Worm (Caenorhabditis elegans): ENCODE results near the gene R07E5.17.
A peak's percentile ranks its signal among the peaks of the same experiment; 100 is the strongest.

R07E5.17 gene

DNA sequence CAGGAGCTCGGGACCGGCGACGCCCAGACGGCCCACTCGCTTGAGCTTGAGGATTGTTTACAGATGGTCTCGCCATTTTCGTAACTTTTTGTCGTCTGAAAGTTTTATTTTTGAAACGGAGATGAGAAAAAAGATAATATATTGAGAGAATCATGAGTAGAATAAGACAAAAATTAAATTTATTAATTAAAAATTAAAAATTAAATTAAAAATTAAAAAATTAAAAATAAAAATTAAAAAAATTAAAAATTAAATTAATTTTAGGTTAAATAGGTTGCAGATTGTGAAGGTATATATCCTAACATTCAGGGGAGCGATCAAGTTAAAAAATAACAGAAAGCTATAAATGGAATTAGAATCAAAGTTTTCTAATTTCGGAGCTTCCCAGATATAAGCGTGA lies 24.5 kb downstream of the R07E5.17 start, which contains the start of gene B0284.3:
B0284.3 (minus strand) TSS at position 101 of the 400 bp plus-strand sequence.
- TF ChIP-seq bed-3 (GFP tag; optimal IDR thresholded peaks at IDR 0.05) (no peak), unc-120 (tag; optimal IDR thresholded peaks at IDR 0.05; ENCODE audit: poor library complexity, severe bottlenecking) (no peak), nhr-28 (tag; optimal IDR thresholded peaks at IDR 0.05) (no peak), pha-4 (tag; optimal IDR thresholded peaks at IDR 0.05) (no peak), mep-1 (tag; optimal IDR thresholded peaks at IDR 0.05) (no peak), blmp-1 (tag; optimal IDR thresholded peaks at IDR 0.05) (no peak), ceh-83 (GFP tag; optimal IDR thresholded peaks at IDR 0.05) (no peak), ceh-39 (tag; optimal IDR thresholded peaks at IDR 0.05) (no peak), lin-32 (GFP tag; optimal IDR thresholded peaks at IDR 0.05) (no peak), ztf-11 (tag; optimal IDR thresholded peaks at IDR 0.05) (no peak)

- peak; percentile 23 for TF ChIP-seq ceh-43 (GFP tag; optimal IDR thresholded peaks at IDR 0.05)
- peak; percentile 87 for TF ChIP-seq mls-2 (tag; optimal IDR thresholded peaks at IDR 0.05)
- peak; percentile 25 for TF ChIP-seq nhr-2 (tag; optimal IDR thresholded peaks at IDR 0.05)
- peak; percentile 79 for TF ChIP-seq M03D4.4 (tag; optimal IDR thresholded peaks at IDR 0.05)
- TF ChIP-seq drap-1 (GFP tag; optimal IDR thresholded peaks at IDR 0.05), result peak; percentile 65
- TF ChIP-seq lin-13 (tag; optimal IDR thresholded peaks at IDR 0.05), result peak; percentile 10
- peak; percentile 66 for TF ChIP-seq cnd-1 (tag; optimal IDR thresholded peaks at IDR 0.05)
- TF ChIP-seq lsy-2 (tag; optimal IDR thresholded peaks at IDR 0.05), result peak; percentile 13
- peak; percentile 61 for TF ChIP-seq sem-2 (GFP tag; optimal IDR thresholded peaks at IDR 0.05)
- TF ChIP-seq tbx-8 (GFP tag; optimal IDR thresholded peaks at IDR 0.05), result peak; percentile 33
- TF ChIP-seq ham-2 (GFP tag; optimal IDR thresholded peaks at IDR 0.05), result peak; percentile 44
- peak; percentile 53 for TF ChIP-seq hlh-1 (tag; optimal IDR thresholded peaks at IDR 0.05)
- peak; percentile 45 for TF ChIP-seq bed-3 (GFP tag; optimal IDR thresholded peaks at IDR 0.05)
- peak; percentile 69 for TF ChIP-seq sptf-1 (tag; optimal IDR thresholded peaks at IDR 0.05)
- TF ChIP-seq ceh-83 (GFP tag; optimal IDR thresholded peaks at IDR 0.05), result peak; percentile 77
- TF ChIP-seq pha-4 (tag; optimal IDR thresholded peaks at IDR 0.05), result peak; percentile 13
- TF ChIP-seq unc-120 (tag; optimal IDR thresholded peaks at IDR 0.05; ENCODE audit: poor library complexity, severe bottlenecking), result peak; percentile 56
- peak; percentile 33 for TF ChIP-seq mep-1 (tag; optimal IDR thresholded peaks at IDR 0.05)
- peak; percentile 10 for TF ChIP-seq lin-32 (GFP tag; optimal IDR thresholded peaks at IDR 0.05)
Measured at ce11 chrIII:4378600-4379293, 25.5 kb downstream of the R07E5.17 start.

ce11 chrIII:4374854-4375253 lies 29.4 kb downstream of the R07E5.17 start, which contains the start of gene pals-26:
pals-26 (plus strand) TSS chrIII:4375154.
- TF ChIP-seq ceh-43 (GFP tag; optimal IDR thresholded peaks at IDR 0.05) (no peak), elt-3 (tag; optimal IDR thresholded peaks at IDR 0.05) (no peak), snpc-4 (tag; optimal IDR thresholded peaks at IDR 0.05) (no peak), ceh-39 (tag; optimal IDR thresholded peaks at IDR 0.05) (no peak), lin-32 (GFP tag; optimal IDR thresholded peaks at IDR 0.05) (no peak), ceh-83 (GFP tag; optimal IDR thresholded peaks at IDR 0.05) (no peak), sem-2 (GFP tag; optimal IDR thresholded peaks at IDR 0.05) (no peak), unc-120 (tag; optimal IDR thresholded peaks at IDR 0.05; ENCODE audit: poor library complexity, severe bottlenecking) (no peak), elt-1 (tag; optimal IDR thresholded peaks at IDR 0.05; ENCODE audit: borderline replicate concordance, insufficient read depth) (no peak), lsy-2 (tag; optimal IDR thresholded peaks at IDR 0.05) (no peak), nhr-28 (tag; optimal IDR thresholded peaks at IDR 0.05) (no peak)

DNA sequence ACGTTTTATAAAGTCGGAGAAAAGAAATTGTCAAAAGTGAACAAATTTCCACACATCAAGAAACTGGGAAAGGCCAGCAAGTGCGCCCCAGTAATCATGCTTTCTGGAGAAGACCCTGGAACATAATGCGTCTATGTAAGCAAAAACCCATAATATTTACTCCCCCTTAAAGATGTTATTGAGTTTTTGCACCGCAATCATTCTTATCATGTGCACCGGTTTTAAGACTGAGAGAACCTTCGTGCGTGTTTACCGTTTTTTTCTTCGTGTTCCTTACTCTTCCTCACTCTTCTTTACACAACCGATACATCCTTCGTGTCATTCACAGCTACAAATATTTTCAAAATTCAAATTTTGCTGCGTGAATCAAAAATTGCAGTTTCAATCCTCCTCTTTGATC lies 31.3 kb downstream of the R07E5.17 start:
- TF ChIP-seq unc-62 (GFP tag; optimal IDR thresholded peaks at IDR 0.05) (no peak), nhr-12 (tag; optimal IDR thresholded peaks at IDR 0.05) (no peak), sem-2 (GFP tag; optimal IDR thresholded peaks at IDR 0.05) (no peak), elt-3 (tag; optimal IDR thresholded peaks at IDR 0.05) (no peak), nhr-28 (tag; optimal IDR thresholded peaks at IDR 0.05) (no peak), mep-1 (tag; optimal IDR thresholded peaks at IDR 0.05) (no peak), ham-2 (GFP tag; optimal IDR thresholded peaks at IDR 0.05) (no peak), nhr-76 (tag; optimal IDR thresholded peaks at IDR 0.05) (no peak), cnd-1 (tag; optimal IDR thresholded peaks at IDR 0.05) (no peak), sptf-1 (tag; optimal IDR thresholded peaks at IDR 0.05) (no peak), ztf-11 (tag; optimal IDR thresholded peaks at IDR 0.05) (no peak), mab-5 (tag; optimal IDR thresholded peaks at IDR 0.05) (no peak), ces-1 (GFP tag; optimal IDR thresholded peaks at IDR 0.05) (no peak), ceh-43 (GFP tag; optimal IDR thresholded peaks at IDR 0.05) (no peak), pha-4 (tag; optimal IDR thresholded peaks at IDR 0.05) (no peak), lsy-2 (tag; optimal IDR thresholded peaks at IDR 0.05) (no peak), tbx-8 (GFP tag; optimal IDR thresholded peaks at IDR 0.05) (no peak), flh-1 (GFP tag; optimal IDR thresholded peaks at IDR 0.05) (no peak), nhr-2 (tag; optimal IDR thresholded peaks at IDR 0.05) (no peak)

All from whole organism, mixed stage, embryonic.